Fruit fly (Drosophila melanogaster) whole organism, pupa: ENCODE data around the gene Hcs.

Source experiments
- CG10348 ChIP-seq: fragments of 200-800 bp; sonication (Bioruptor generic); IDR thresholded peaks from 2 replicates; pipeline ENCODE4 v1.3.6; 2022; ENCODE audit warnings: missing biosample characterization, missing genetic modification characterization
- CG12605 ChIP-seq: fragments of 200-800 bp; sonication (Bioruptor generic); IDR thresholded peaks from 2 replicates; pipeline ENCODE4 v1.3.6; 2022; ENCODE audit warnings: missing biosample characterization, missing genetic modification characterization
- CG13204 ChIP-seq: fragments of 200-800 bp; sonication (Bioruptor generic); optimal IDR thresholded peaks from 2 replicates; lab custom pipeline; 2018; ENCODE audit warnings: missing biosample characterization, mild to moderate bottlenecking, missing genetic modification characterization, moderate library complexity
- CG14655 ChIP-seq: fragments of 200-800 bp; sonication (Bioruptor generic); optimal IDR thresholded peaks from 3 replicates; lab custom pipeline; 2017; ENCODE audit warnings: mild to moderate bottlenecking, missing biosample characterization, missing genetic modification reagents, missing genetic modification characterization
- CG15710 ChIP-seq: fragments of 200-800 bp; sonication (Bioruptor generic); optimal IDR thresholded peaks from 2 replicates; lab custom pipeline; 2018; ENCODE audit warnings: missing biosample characterization, mild to moderate bottlenecking, missing genetic modification characterization, moderate library complexity
- CG17806 ChIP-seq: fragments of 200-800 bp; sonication (Bioruptor generic); optimal IDR thresholded peaks from 2 replicates; lab custom pipeline; 2018; ENCODE audit warnings: missing biosample characterization, mild to moderate bottlenecking, missing genetic modification characterization, moderate library complexity
- CG32121 ChIP-seq: fragments of 200-800 bp; sonication (Bioruptor generic); IDR thresholded peaks from 2 replicates; pipeline ENCODE4 v1.3.6; 2022; ENCODE audit warnings: missing biosample characterization, missing genetic modification characterization
- CG34367 ChIP-seq: fragments of 200-800 bp; sonication (Bioruptor generic); optimal IDR thresholded peaks from 2 replicates; lab custom pipeline; 2018; ENCODE audit warnings: missing biosample characterization, mild to moderate bottlenecking, missing genetic modification characterization
- CG4496 ChIP-seq: fragments of 200-800 bp; sonication (Bioruptor generic); IDR thresholded peaks from 3 replicates; pipeline ENCODE4 v1.3.6; 2022; ENCODE audit warnings: missing biosample characterization, missing genetic modification characterization
- CG8159 ChIP-seq: fragments of 200-800 bp; sonication (Bioruptor generic); optimal IDR thresholded peaks from 3 replicates; lab custom pipeline; 2018; ENCODE audit warnings: missing biosample characterization, mild to moderate bottlenecking, missing genetic modification characterization, moderate library complexity
- CG8301 ChIP-seq: fragments of 200-800 bp; sonication (Bioruptor generic); optimal IDR thresholded peaks from 2 replicates; lab custom pipeline; 2018; ENCODE audit warnings: missing biosample characterization, mild to moderate bottlenecking, missing genetic modification characterization
- CG9948 ChIP-seq: fragments of 200-800 bp; sonication (Bioruptor generic); optimal IDR thresholded peaks from 2 replicates; lab custom pipeline; 2018; ENCODE audit warnings: missing biosample characterization, mild to moderate bottlenecking, missing genetic modification characterization, moderate library complexity
- D1 ChIP-seq: fragments of 200-800 bp; sonication (Bioruptor generic); optimal IDR thresholded peaks from 2 replicates; lab custom pipeline; 2018; ENCODE audit warnings: missing biosample characterization, mild to moderate bottlenecking, missing genetic modification characterization, moderate library complexity
- EcR ChIP-seq: fragments of 200-800 bp; sonication (Bioruptor generic); optimal IDR thresholded peaks from 3 replicates; lab custom pipeline; 2019; ENCODE audit warnings: missing biosample characterization, missing genetic modification characterization, mild to moderate bottlenecking, moderate library complexity, missing genetic modification reagents
- Ets98B ChIP-seq: fragments of 200-800 bp; sonication (Bioruptor generic); IDR thresholded peaks from 2 replicates; pipeline ENCODE4 v1.3.6; 2022; ENCODE audit warnings: missing biosample characterization, missing genetic modification characterization
- Pif1A ChIP-seq: fragments of 200-800 bp; sonication (Bioruptor generic); optimal IDR thresholded peaks from 3 replicates; lab custom pipeline; 2016; ENCODE audit warnings: missing biosample characterization, missing genetic modification characterization
- Pif1B ChIP-seq: fragments of 200-800 bp; sonication (Bioruptor generic); optimal IDR thresholded peaks from 3 replicates; lab custom pipeline; 2016; ENCODE audit warnings: missing biosample characterization, missing genetic modification characterization
- Snoo ChIP-seq: fragments of 200-800 bp; sonication (Bioruptor generic); optimal IDR thresholded peaks from 3 replicates; lab custom pipeline; 2017; ENCODE audit warnings: missing biosample characterization, mild to moderate bottlenecking, missing genetic modification characterization, inconsistent platforms
- fd96Ca ChIP-seq: fragments of 200-800 bp; sonication (Bioruptor generic); IDR thresholded peaks from 3 replicates; pipeline ENCODE4 v1.3.6; 2022; ENCODE audit warnings: missing biosample characterization, missing genetic modification characterization
- gl ChIP-seq: fragments of 200-800 bp; sonication (Bioruptor generic); optimal IDR thresholded peaks from 2 replicates; lab custom pipeline; 2018; ENCODE audit warnings: missing biosample characterization, mild to moderate bottlenecking, missing genetic modification characterization
- rn ChIP-seq: fragments of 200-800 bp; sonication (Bioruptor generic); IDR thresholded peaks from 2 replicates; pipeline ENCODE4 v1.3.6; 2022; ENCODE audit warnings: missing biosample characterization, missing genetic modification characterization

Hcs gene

DNA sequence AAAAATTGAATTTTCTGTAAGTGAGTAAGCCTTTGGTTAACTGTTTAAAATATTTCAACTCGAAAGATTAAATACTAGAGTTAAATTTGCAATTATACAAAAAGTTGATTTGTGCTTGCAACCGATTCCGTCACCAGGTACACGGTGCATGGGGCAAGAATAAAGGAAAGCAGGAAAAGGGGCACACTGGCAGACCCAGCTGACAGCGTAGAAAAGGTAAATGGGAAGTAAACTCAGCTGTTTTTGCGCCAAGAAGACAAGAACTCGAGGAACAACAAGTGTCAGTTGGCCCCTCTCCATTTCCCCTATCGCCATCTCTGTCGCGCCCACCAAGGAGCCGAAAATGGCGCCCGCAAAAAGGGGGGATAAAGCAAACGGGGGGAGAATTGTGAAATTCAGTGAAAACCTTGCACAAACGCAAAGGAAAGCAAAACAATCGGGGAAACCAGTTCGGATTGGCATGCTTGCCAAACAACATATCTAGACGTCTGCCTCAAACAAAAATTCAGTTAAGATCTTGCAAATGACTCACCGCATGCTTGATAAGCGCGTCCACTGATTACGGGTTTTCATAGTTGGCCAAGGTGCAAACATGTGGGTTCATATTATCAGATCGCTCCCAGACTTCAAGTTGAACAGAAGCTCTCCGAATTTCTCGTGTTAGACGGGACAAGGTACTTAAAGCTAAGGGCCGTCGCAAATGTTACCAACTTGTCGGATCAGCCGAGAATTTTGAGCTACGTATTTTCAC, 11.3 kb upstream of the Hcs start:
- TF ChIP-seq CG8159, result peak; percentile 16
- TF ChIP-seq CG17806, result no peak
- no peak for TF ChIP-seq CG10348 (GFP tag; lab: Robert Waterston, UW)
- TF ChIP-seq CG15710, result no peak
- no peak for TF ChIP-seq CG8301 (tag; lab: Kevin White, UChicago)
- TF ChIP-seq Snoo, result no peak
- TF ChIP-seq CG12605 (GFP tag; lab: Robert Waterston, UW), result peak; percentile 92
- no peak for TF ChIP-seq EcR (GFP tag; lab: Kevin White, UChicago)
- TF ChIP-seq gl (tag; lab: Kevin White, UChicago), result no peak

DNA sequence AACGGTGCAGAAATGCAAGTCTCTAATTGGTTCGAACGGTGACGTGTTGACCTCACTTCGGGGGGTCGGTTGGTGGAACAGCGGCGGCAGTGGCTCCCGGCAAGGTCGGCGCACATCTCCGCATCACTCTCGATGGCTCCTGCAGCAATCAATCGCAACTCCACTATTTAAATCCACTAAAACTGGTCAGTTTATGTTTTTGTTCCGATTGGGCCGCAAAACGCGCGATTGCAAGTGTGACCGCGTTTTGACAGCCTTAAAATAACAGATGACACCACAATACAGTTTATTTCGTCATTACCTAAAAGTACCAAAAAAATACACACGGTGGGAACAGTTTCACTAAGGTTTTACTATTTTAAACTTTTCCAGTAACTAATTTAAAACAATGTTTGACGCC, 10.2 kb upstream of the Hcs start, which contains the start of gene PEK:
TSS of gene PEK (minus strand) at position 273 of the 400 bp plus-strand sequence.
- TF ChIP-seq CG32121 (GFP tag; lab: Robert Waterston, UW), result no peak
- no peak for TF ChIP-seq CG8301 (tag; lab: Kevin White, UChicago)
- no peak for TF ChIP-seq fd96Ca
- TF ChIP-seq CG10348 (GFP tag; lab: Robert Waterston, UW), result no peak
- TF ChIP-seq CG15710, result no peak
- TF ChIP-seq CG9948 (tag; lab: Kevin White, UChicago), result no peak
- TF ChIP-seq CG14655 (GFP tag; lab: Kevin White, UChicago), result no peak
- TF ChIP-seq Pif1A (GFP tag; lab: Kevin White, UChicago), result no peak
- TF ChIP-seq D1 (tag; lab: Kevin White, UChicago), result no peak
- no peak for TF ChIP-seq CG13204 (GFP tag; lab: Kevin White, UChicago)
- no peak for TF ChIP-seq EcR (GFP tag; lab: Kevin White, UChicago)
- TF ChIP-seq CG12605 (GFP tag; lab: Robert Waterston, UW), result no peak
- TF ChIP-seq, all 21 proteins: peak for 0

- TF ChIP-seq CG13204 (GFP tag; lab: Kevin White, UChicago) (no peak), EcR (GFP tag; lab: Kevin White, UChicago) (no peak), fd96Ca (no peak), rn (no peak), CG34367 (peak; percentile 69), CG17806 (peak; percentile 28), CG32121 (GFP tag; lab: Robert Waterston, UW) (no peak), CG9948 (tag; lab: Kevin White, UChicago) (no peak), D1 (tag; lab: Kevin White, UChicago) (no peak), CG15710 (peak; percentile 33), CG4496 (GFP tag; lab: Robert Waterston, UW) (peak; percentile 76), CG8301 (tag; lab: Kevin White, UChicago) (peak; percentile 10), Pif1B (GFP tag; lab: Kevin White, UChicago) (no peak), Snoo (peak; percentile 82), CG12605 (GFP tag; lab: Robert Waterston, UW) (peak; percentile 73), Pif1A (GFP tag; lab: Kevin White, UChicago) (no peak), CG8159 (peak; percentile 32), CG14655 (GFP tag; lab: Kevin White, UChicago) (no peak), gl (tag; lab: Kevin White, UChicago) (peak; percentile 18), Ets98B (GFP tag; lab: Robert Waterston, UW) (no peak)
These were observed 7.8 kb upstream of the Hcs start, which contains the start of gene RpL35A for dm6 chr3R:5466875-5467274. Gene RpL35A (minus strand): TSS chr3R:5467101.

dm6 chr3R:5467619-5468018, 7.1 kb upstream of the Hcs start, which contains the start of gene POLDIP2:
Gene POLDIP2 (plus strand): TSS chr3R:5467778.
- no peak for TF ChIP-seq CG34367
- no peak for TF ChIP-seq Ets98B (GFP tag; lab: Robert Waterston, UW)
- TF ChIP-seq Pif1B (GFP tag; lab: Kevin White, UChicago), result no peak
- TF ChIP-seq CG15710, result no peak
- no peak for TF ChIP-seq CG8301 (tag; lab: Kevin White, UChicago)
- no peak for TF ChIP-seq gl (tag; lab: Kevin White, UChicago)
- TF ChIP-seq fd96Ca, result no peak
- TF ChIP-seq CG9948 (tag; lab: Kevin White, UChicago), result no peak
- no peak for TF ChIP-seq rn

- TF ChIP-seq Snoo (peak; percentile 55), CG15710 (peak; percentile 50), fd96Ca (0 out of 3 replicates have a peak, but pooled peaks have one; percentile 49), CG4496 (GFP tag; lab: Robert Waterston, UW) (0 out of 3 replicates have a peak, but pooled peaks have one; percentile 21), CG32121 (GFP tag; lab: Robert Waterston, UW) (0 out of 2 replicates have a peak, but pooled peaks have one; percentile 9), CG12605 (GFP tag; lab: Robert Waterston, UW) (no peak), CG8159 (no peak), CG17806 (no peak), CG9948 (tag; lab: Kevin White, UChicago) (peak; percentile 7)
These were observed 4.0 kb upstream of the Hcs start, which contains the start of the genes mRpL44 and Snr1 for dm6 chr3R:5470586-5471283. Gene mRpL44 (minus strand): TSS chr3R:5470636. Gene Snr1 (plus strand): TSS chr3R:5470926.

- no peak for TF ChIP-seq EcR (GFP tag; lab: Kevin White, UChicago)
- TF ChIP-seq CG32121 (GFP tag; lab: Robert Waterston, UW), result no peak
- TF ChIP-seq CG14655 (GFP tag; lab: Kevin White, UChicago), result no peak
- no peak for TF ChIP-seq CG8159
- TF ChIP-seq CG13204 (GFP tag; lab: Kevin White, UChicago), result no peak
- no peak for TF ChIP-seq CG9948 (tag; lab: Kevin White, UChicago)
- no peak for TF ChIP-seq CG10348 (GFP tag; lab: Robert Waterston, UW)
- no peak for TF ChIP-seq CG12605 (GFP tag; lab: Robert Waterston, UW)
- no peak for TF ChIP-seq CG15710
- TF ChIP-seq Pif1B (GFP tag; lab: Kevin White, UChicago), result no peak
- no peak for TF ChIP-seq CG34367
- TF ChIP-seq Snoo, result no peak
- no peak for TF ChIP-seq CG8301 (tag; lab: Kevin White, UChicago)
- TF ChIP-seq rn, result no peak
- TF ChIP-seq CG17806, result no peak
- TF ChIP-seq Ets98B (GFP tag; lab: Robert Waterston, UW), result no peak
These were observed 8.1 kb downstream of the Hcs start for dm6 chr3R:5482790-5483189.
